In the genomic region with DNA sequence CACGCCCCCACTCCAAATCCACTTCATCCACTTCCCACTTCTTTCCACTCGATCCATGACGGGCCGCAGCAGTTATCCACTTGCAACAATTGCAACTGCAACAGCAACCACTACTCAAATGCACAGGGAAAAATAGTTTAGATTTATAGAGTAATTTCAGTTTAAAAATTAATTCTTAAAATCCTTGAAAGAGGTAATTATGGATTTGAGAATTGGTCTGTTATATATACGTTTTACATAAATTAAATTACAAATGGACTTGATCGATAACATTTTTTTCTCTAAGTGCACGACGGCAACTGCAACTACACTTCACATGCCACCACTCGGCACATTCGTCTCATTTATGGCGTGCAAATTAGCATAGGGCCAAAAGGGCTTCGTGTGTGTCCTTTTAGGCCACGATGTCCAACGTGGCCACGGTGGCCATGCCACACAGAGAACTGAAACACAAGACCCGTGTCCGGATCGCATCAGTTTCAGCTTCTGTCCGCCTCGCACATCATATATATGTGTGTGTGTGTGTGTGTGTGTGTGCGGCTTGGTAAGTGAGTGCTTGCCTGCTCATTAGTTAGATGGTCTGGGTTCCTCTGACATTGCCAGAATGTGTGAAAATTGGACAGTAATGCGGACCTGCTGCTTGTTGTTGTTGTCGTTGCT, we compare ENCODE assay signal across 1 fruit fly cellular context.
TF ChIP-seq lines count a peak whose summit lies in the region.

No protein-coding gene starts in this region.

TF ChIP-seq in whole organism, embryonic, 481 proteins besides CTCF, POLR2A, EP300 and RAD21 (continued from another document and continues in another):
- TF ChIP-seq btn (GFP tag; optimal IDR thresholded peaks at IDR 0.05; lab: Kevin White, UChicago) (peak; percentile 33), Sry-β (GFP tag; optimal IDR thresholded peaks at IDR 0.05; lab: Kevin White, UChicago) (no peak), unc-4 (GFP tag; IDR thresholded peaks at IDR 0.05; lab: Robert Waterston, UW; ENCODE audit: partially characterized antibody) (no peak), emc (GFP tag; optimal IDR thresholded peaks at IDR 0.05; lab: Kevin White, UChicago) (peak; percentile 31), ind (GFP tag; optimal IDR thresholded peaks at IDR 0.05; lab: Kevin White, UChicago) (peak; percentile 44), pzg (GFP tag; optimal IDR thresholded peaks at IDR 0.05; lab: Kevin White, UChicago) (no peak), CG7786 (GFP tag; optimal IDR thresholded peaks at IDR 0.05; lab: Kevin White, UChicago) (peak; percentile 43), Sox102F (GFP tag; optimal IDR thresholded peaks at IDR 0.05; lab: Kevin White, UChicago) (peak; percentile 75), MBD-R2 (GFP tag; IDR thresholded peaks at IDR 0.05; lab: Robert Waterston, UW) (no peak), HLH3B (GFP tag; IDR thresholded peaks at IDR 0.05; lab: Robert Waterston, UW) (peak; percentile 51; the same call in 1 of the 2 replicates), Ada2b (GFP tag; IDR thresholded peaks at IDR 0.05; lab: Robert Waterston, UW) (peak; percentile 67), CG30020 (tag; optimal IDR thresholded peaks at IDR 0.05; lab: Kevin White, UChicago) (peak; percentile 29), E2f1 (GFP tag; IDR thresholded peaks at IDR 0.05; lab: Robert Waterston, UW) (peak; percentile 66), CG3407 (GFP tag; optimal IDR thresholded peaks at IDR 0.05; lab: Kevin White, UChicago) (peak; percentile 63), ab (GFP tag; optimal IDR thresholded peaks at IDR 0.05; lab: Kevin White, UChicago) (no peak), H15 (GFP tag; IDR thresholded peaks at IDR 0.05; lab: Robert Waterston, UW) (peak; percentile 47; the same call in 1 of the 3 replicates), CG6654 (GFP tag; optimal IDR thresholded peaks at IDR 0.05; lab: Kevin White, UChicago) (peak; percentile 26), pfk (GFP tag; optimal IDR thresholded peaks at IDR 0.05; lab: Kevin White, UChicago) (peak; percentile 52), fd96Cb (tag; optimal IDR thresholded peaks at IDR 0.05; lab: Kevin White, UChicago) (peak; percentile 78), maf-S (GFP tag; optimal IDR thresholded peaks at IDR 0.05; lab: Kevin White, UChicago) (peak; percentile 49), gcm (GFP tag; optimal IDR thresholded peaks at IDR 0.05; lab: Kevin White, UChicago) (peak; percentile 65), gfzf (GFP tag; optimal IDR thresholded peaks at IDR 0.05; lab: Kevin White, UChicago) (no peak), stc (GFP tag; IDR thresholded peaks at IDR 0.05; lab: Robert Waterston, UW) (peak; percentile 48; the same call in 1 of the 2 replicates), CG12391 (tag; optimal IDR thresholded peaks at IDR 0.05; lab: Kevin White, UChicago) (peak; percentile 80), CG11560 (tag; IDR thresholded peaks at IDR 0.05; lab: Robert Waterston, UW) (no peak), Scr (GFP tag; IDR thresholded peaks at IDR 0.05; lab: Robert Waterston, UW; ENCODE audit: partially characterized antibody) (no peak), ase (GFP tag; IDR thresholded peaks at IDR 0.05; lab: Robert Waterston, UW) (peak; percentile 62; the same call in 2 of the 3 replicates), h (optimal IDR thresholded peaks at IDR 0.05; lab: Kevin White, UChicago) (no peak), CG2875 (GFP tag; optimal IDR thresholded peaks at IDR 0.05; lab: Kevin White, UChicago) (peak; percentile 67), vnd (GFP tag; IDR thresholded peaks at IDR 0.05; lab: Robert Waterston, UW; ENCODE audit: partially characterized antibody) (no peak), wek (GFP tag; optimal IDR thresholded peaks at IDR 0.05; lab: Kevin White, UChicago) (no peak), CG1647 (GFP tag; optimal IDR thresholded peaks at IDR 0.05; lab: Kevin White, UChicago) (no peak), mam (GFP tag; optimal IDR thresholded peaks at IDR 0.05; lab: Kevin White, UChicago) (peak; percentile 39), trh (GFP tag; optimal IDR thresholded peaks at IDR 0.05; lab: Kevin White, UChicago) (peak; percentile 16), CG4282 (GFP tag; optimal IDR thresholded peaks at IDR 0.05; lab: Kevin White, UChicago) (no peak), CG30403 (GFP tag; optimal IDR thresholded peaks at IDR 0.05; lab: Kevin White, UChicago) (peak; percentile 74), CG12659 (GFP tag; optimal IDR thresholded peaks at IDR 0.05; lab: Kevin White, UChicago) (peak; percentile 19), Lpt (GFP tag; optimal IDR thresholded peaks at IDR 0.05; lab: Kevin White, UChicago) (no peak), Hr51 (GFP tag; optimal IDR thresholded peaks at IDR 0.05; lab: Kevin White, UChicago) (peak; percentile 28 to 69), dimm (GFP tag; IDR thresholded peaks at IDR 0.05; lab: Robert Waterston, UW) (no peak), TFAM (GFP tag; optimal IDR thresholded peaks at IDR 0.05; lab: Kevin White, UChicago) (no peak), CG7357 (GFP tag; IDR thresholded peaks at IDR 0.05; lab: Robert Waterston, UW) (0 out of 3 replicates have a peak, but pooled peaks have one; percentile 53), Optix (GFP tag; IDR thresholded peaks at IDR 0.05; lab: Robert Waterston, UW) (peak; percentile 48; the same call in 1 of the 3 replicates), CG18262 (tag; optimal IDR thresholded peaks at IDR 0.05; lab: Kevin White, UChicago) (peak; percentile 90), CG4360 (GFP tag; IDR thresholded peaks at IDR 0.05; lab: Robert Waterston, UW) (peak; percentile 83), CG15479 (GFP tag; optimal IDR thresholded peaks at IDR 0.05; lab: Kevin White, UChicago) (peak; percentile 79), bab2 (GFP tag; optimal IDR thresholded peaks at IDR 0.05; lab: Kevin White, UChicago) (peak; percentile 41), Bdp1 (GFP tag; optimal IDR thresholded peaks at IDR 0.05; lab: Kevin White, UChicago) (peak; percentile 29), gro (GFP tag; optimal IDR thresholded peaks at IDR 0.05; lab: Kevin White, UChicago) (no peak), Taf1 (GFP tag; IDR thresholded peaks at IDR 0.05; lab: Robert Waterston, UW) (no peak), CG33557 (GFP tag; optimal IDR thresholded peaks at IDR 0.05; lab: Kevin White, UChicago) (peak; percentile 77), insv (GFP tag; optimal IDR thresholded peaks at IDR 0.05; lab: Kevin White, UChicago) (no peak), CG10366 (GFP tag; IDR thresholded peaks at IDR 0.05; lab: Robert Waterston, UW) (peak; percentile 40; the same call in 1 of the 2 replicates), Mes4 (GFP tag; optimal IDR thresholded peaks at IDR 0.05; lab: Kevin White, UChicago) (peak; percentile 52), Hmx (GFP tag; optimal IDR thresholded peaks at IDR 0.05; lab: Kevin White, UChicago) (no peak), Pdp1 (GFP tag; optimal IDR thresholded peaks at IDR 0.05; lab: Kevin White, UChicago) (peak; percentile 47 to 77), Sox100B (GFP tag; optimal IDR thresholded peaks at IDR 0.05; lab: Kevin White, UChicago) (peak; percentile 46), Dll (GFP tag; IDR thresholded peaks at IDR 0.05; lab: Robert Waterston, UW; ENCODE audit: partially characterized antibody) (no peak), pho (GFP tag; optimal IDR thresholded peaks at IDR 0.05; lab: Kevin White, UChicago) (no peak), ftz-f1 (GFP tag; optimal IDR thresholded peaks at IDR 0.05; lab: Kevin White, UChicago) (no peak), luna (GFP tag; optimal IDR thresholded peaks at IDR 0.05; lab: Kevin White, UChicago) (no peak), CG11504 (tag; optimal IDR thresholded peaks at IDR 0.05; lab: Kevin White, UChicago) (peak; percentile 78), CG7372 (GFP tag; IDR thresholded peaks at IDR 0.05; lab: Robert Waterston, UW) (0 out of 2 replicates have a peak, but pooled peaks have one; percentile 10), Xbp1 (GFP tag; optimal IDR thresholded peaks at IDR 0.05; lab: Kevin White, UChicago) (peak; percentile 77), CG30431 (GFP tag; optimal IDR thresholded peaks at IDR 0.05; lab: Kevin White, UChicago) (peak; percentile 52), wor (GFP tag; IDR thresholded peaks at IDR 0.05; lab: Robert Waterston, UW) (0 out of 2 replicates have a peak, but pooled peaks have one; percentile 31), cad (GFP tag; optimal IDR thresholded peaks at IDR 0.05; lab: Kevin White, UChicago) (peak; percentile 65), twi (tag; optimal IDR thresholded peaks at IDR 0.05; lab: Kevin White, UChicago) (peak; percentile 68), CG17612 (GFP tag; IDR thresholded peaks at IDR 0.05; lab: Robert Waterston, UW) (no peak), H2.0 (GFP tag; IDR thresholded peaks at IDR 0.05; lab: Robert Waterston, UW) (peak; percentile 40; the same call in 1 of the 2 replicates), Atf6 (GFP tag; IDR thresholded peaks at IDR 0.05; lab: Robert Waterston, UW) (peak; percentile 48; the same call in 1 of the 2 replicates), Doc3 (GFP tag; IDR thresholded peaks at IDR 0.05; lab: Robert Waterston, UW; ENCODE audit: partially characterized antibody) (no peak), CG4617 (GFP tag; optimal IDR thresholded peaks at IDR 0.05; lab: Kevin White, UChicago; ENCODE audit: borderline replicate concordance) (no peak), slou (GFP tag; optimal IDR thresholded peaks at IDR 0.05; lab: Kevin White, UChicago) (no peak), CG15696 (tag; optimal IDR thresholded peaks at IDR 0.05; lab: Kevin White, UChicago) (peak; percentile 97), Side (GFP tag; optimal IDR thresholded peaks at IDR 0.05; lab: Kevin White, UChicago) (peak; percentile 42), CG13287 (GFP tag; IDR thresholded peaks at IDR 0.05; lab: Robert Waterston, UW; ENCODE audit: partially characterized antibody) (no peak), Ravus (GFP tag; IDR thresholded peaks at IDR 0.05; lab: Robert Waterston, UW) (no peak), Poxn (GFP tag; IDR thresholded peaks at IDR 0.05; lab: Robert Waterston, UW) (no peak), CG8388 (GFP tag; optimal IDR thresholded peaks at IDR 0.05; lab: Kevin White, UChicago) (peak; percentile 82), bsh (GFP tag; optimal IDR thresholded peaks at IDR 0.05; lab: Kevin White, UChicago) (peak; percentile 75 to 80), CHES-1-like (GFP tag; optimal IDR thresholded peaks at IDR 0.05; lab: Kevin White, UChicago) (peak; percentile 26), ato (GFP tag; IDR thresholded peaks at IDR 0.05; lab: Robert Waterston, UW; ENCODE audit: partially characterized antibody) (no peak), CG6854 (GFP tag; optimal IDR thresholded peaks at IDR 0.05; lab: Kevin White, UChicago) (peak; percentile 43), CG7928 (GFP tag; optimal IDR thresholded peaks at IDR 0.05; lab: Kevin White, UChicago) (no peak), ken (GFP tag; IDR thresholded peaks at IDR 0.05; lab: Robert Waterston, UW) (peak; percentile 30; the same call in 1 of the 3 replicates), CG34422 (GFP tag; IDR thresholded peaks at IDR 0.05; lab: Robert Waterston, UW) (peak; percentile 51; the same call in 1 of the 3 replicates), Hsf (GFP tag; optimal IDR thresholded peaks at IDR 0.05; lab: Kevin White, UChicago) (peak; percentile 73), CG1602 (GFP tag; optimal IDR thresholded peaks at IDR 0.05; lab: Kevin White, UChicago) (peak; percentile 66), CG8281 (tag; optimal IDR thresholded peaks at IDR 0.05; lab: Kevin White, UChicago) (peak; percentile 21), CG16813 (GFP tag; IDR thresholded peaks at IDR 0.05; lab: Robert Waterston, UW; ENCODE audit: partially characterized antibody) (no peak), sug (tag; optimal IDR thresholded peaks at IDR 0.05; lab: Kevin White, UChicago) (no peak), CG3847 (GFP tag; IDR thresholded peaks at IDR 0.05; lab: Robert Waterston, UW) (peak; percentile 37; the same call in 1 of the 2 replicates), otp (GFP tag; IDR thresholded peaks at IDR 0.05; lab: Robert Waterston, UW) (peak; percentile 47; the same call in 2 of the 3 replicates), tx (GFP tag; optimal IDR thresholded peaks at IDR 0.05; lab: Kevin White, UChicago) (no peak), E2f2 (GFP tag; IDR thresholded peaks at IDR 0.05; lab: Robert Waterston, UW) (peak; percentile 40; the same call in 1 of the 2 replicates), CG2129 (GFP tag; IDR thresholded peaks at IDR 0.05; lab: Robert Waterston, UW; ENCODE audit: partially characterized antibody) (no peak), CG6683 (GFP tag; optimal IDR thresholded peaks at IDR 0.05; lab: Kevin White, UChicago) (peak; percentile 33), sna (GFP tag; IDR thresholded peaks at IDR 0.05; lab: Robert Waterston, UW; ENCODE audit: partially characterized antibody) (no peak), ac (GFP tag; optimal IDR thresholded peaks at IDR 0.05; lab: Kevin White, UChicago) (peak; percentile 85), trem (tag; optimal IDR thresholded peaks at IDR 0.05; lab: Kevin White, UChicago) (peak; percentile 84), CkIIα-i1 (GFP tag; IDR thresholded peaks at IDR 0.05; lab: Robert Waterston, UW) (no peak), MESR4 (GFP tag; optimal IDR thresholded peaks at IDR 0.05; lab: Kevin White, UChicago) (no peak), fd3F (GFP tag; optimal IDR thresholded peaks at IDR 0.05; lab: Kevin White, UChicago) (peak; percentile 33), ems (GFP tag; optimal IDR thresholded peaks at IDR 0.05; lab: Kevin White, UChicago) (peak; percentile 59), CG11695 (GFP tag; IDR thresholded peaks at IDR 0.05; lab: Robert Waterston, UW) (peak; percentile 59; the same call in 2 of the 3 replicates), CG16815 (GFP tag; optimal IDR thresholded peaks at IDR 0.05; lab: Kevin White, UChicago) (peak; percentile 64), Trl (optimal IDR thresholded peaks at IDR 0.05; lab: Kevin White, UChicago) (no peak), Trl (GFP tag; optimal IDR thresholded peaks at IDR 0.05; lab: Kevin White, UChicago) (peak; percentile 64), CG4707 (GFP tag; optimal IDR thresholded peaks at IDR 0.05; lab: Kevin White, UChicago) (no peak), CG2889 (GFP tag; IDR thresholded peaks at IDR 0.05; lab: Robert Waterston, UW) (0 out of 3 replicates have a peak, but pooled peaks have one; percentile 13), ewg (GFP tag; optimal IDR thresholded peaks at IDR 0.05; lab: Kevin White, UChicago) (peak; percentile 43), CG10147 (GFP tag; optimal IDR thresholded peaks at IDR 0.05; lab: Kevin White, UChicago) (peak; percentile 49), unpg (GFP tag; optimal IDR thresholded peaks at IDR 0.05; lab: Kevin White, UChicago) (peak; percentile 83), Fer2 (tag; optimal IDR thresholded peaks at IDR 0.05; lab: Kevin White, UChicago) (no peak), croc (GFP tag; conservative IDR thresholded peaks at IDR 0.05; lab: Robert Waterston, UW) (peak; percentile 55), exex (tag; optimal IDR thresholded peaks at IDR 0.05; lab: Kevin White, UChicago) (no peak), Dfd (GFP tag; optimal IDR thresholded peaks at IDR 0.05; lab: Kevin White, UChicago) (no peak), CG7745 (tag; optimal IDR thresholded peaks at IDR 0.05; lab: Kevin White, UChicago) (no peak), zen (tag; optimal IDR thresholded peaks at IDR 0.05; lab: Kevin White, UChicago) (peak; percentile 96)
